Fruit fly (Drosophila melanogaster) Kc167 (cell line): ENCODE measurements around the gene CG14265.

Experiments
- Sin3A ChIP-seq: fragments of >200 bp; optimal IDR thresholded peaks from 2 replicates; lab custom pipeline; 2018; ENCODE audit warnings: missing external identifiers
- h ChIP-seq: fragments of >200 bp; optimal IDR thresholded peaks from 3 replicates; lab custom pipeline; 2018; ENCODE audit warnings: missing external identifiers
- psq ChIP-seq: fragments of >200 bp; optimal IDR thresholded peaks from 2 replicates; lab custom pipeline; 2017; ENCODE audit warnings: missing external identifiers
- ttk ChIP-seq: sonication (Bioruptor generic); optimal IDR thresholded peaks from 2 replicates; lab custom pipeline; 2017; ENCODE audit warnings: missing external identifiers

DNA sequence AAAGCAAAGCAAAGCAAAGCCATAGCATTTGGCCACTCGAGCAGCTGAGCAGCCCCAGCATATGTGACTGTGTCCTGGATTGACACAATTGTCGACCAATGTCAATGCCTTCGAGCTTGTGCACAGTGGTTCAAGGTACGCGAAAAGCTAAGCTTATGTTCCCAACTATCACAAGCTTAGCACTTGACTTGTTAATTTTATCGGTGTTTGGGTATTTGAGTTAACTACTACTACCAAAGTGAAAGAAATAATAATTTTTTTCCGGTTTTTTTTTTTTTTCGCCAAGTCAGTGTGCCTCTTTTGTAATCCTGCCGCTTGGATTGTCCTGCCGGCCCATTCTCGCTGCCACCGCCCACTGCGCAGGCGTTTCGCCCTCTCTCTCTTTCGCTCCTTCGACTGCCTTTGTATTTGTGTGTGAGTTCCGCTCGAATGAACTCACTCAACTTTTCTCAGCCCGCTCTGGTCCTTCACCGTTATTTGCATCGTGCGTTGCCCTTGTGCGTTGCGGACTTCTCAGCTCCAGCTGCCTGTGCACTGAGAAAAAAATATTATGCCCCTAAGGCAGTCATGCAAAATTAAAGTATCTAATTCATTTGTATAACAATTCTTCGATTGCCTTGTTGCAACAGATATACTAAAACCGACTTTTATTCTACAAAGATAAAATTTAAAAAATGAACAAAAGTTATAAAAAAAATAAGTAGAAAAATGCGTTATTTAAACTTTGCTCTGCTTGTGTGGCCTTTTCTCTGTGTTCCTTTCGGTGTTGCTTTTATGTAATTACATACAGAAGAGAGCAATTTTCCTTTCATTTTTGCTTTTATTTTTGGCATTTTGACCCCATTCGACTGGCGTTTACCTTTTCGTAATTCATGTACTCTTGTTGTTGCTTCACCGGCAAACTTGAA is 30.3 kb downstream of the CG14265 start:
- no peak for TF ChIP-seq ttk
- TF ChIP-seq psq = no peak
- TF ChIP-seq h = no peak
- no peak for TF ChIP-seq Sin3A (lab: Kevin White, UChicago)
